Worm (Caenorhabditis elegans) whole organism, late embryonic: Measurements from ENCODE around the gene mog-5.

Source experiments
- ceh-22 ChIP-seq: sonication (generic microtip); optimal IDR thresholded peaks from 2 replicates; lab custom pipeline; 2017; ENCODE audit warnings: missing biosample characterization, missing genetic modification characterization
- ceh-31 ChIP-seq: sonication (generic microtip); optimal IDR thresholded peaks from 2 replicates; lab custom pipeline; 2016; ENCODE audit warnings: missing genetic modification characterization, missing compliant biosample characterization
- ceh-34 ChIP-seq: sonication (generic microtip); optimal IDR thresholded peaks from 2 replicates; lab custom pipeline; 2016; ENCODE audit warnings: mild to moderate bottlenecking, missing genetic modification characterization, missing compliant biosample characterization
- ceh-9 ChIP-seq: sonication (generic microtip); optimal IDR thresholded peaks from 2 replicates; lab custom pipeline; 2016; ENCODE audit warnings: mild to moderate bottlenecking, missing genetic modification characterization, inconsistent platforms, missing compliant biosample characterization
- dve-1 ChIP-seq: sonication (generic microtip); optimal IDR thresholded peaks from 2 replicates; lab custom pipeline; 2017; ENCODE audit warnings: antibody characterized with exemption, mild to moderate bottlenecking, missing genetic modification characterization, missing compliant biosample characterization
- elt-2 ChIP-seq: sonication (generic microtip); optimal IDR thresholded peaks from 2 replicates; lab custom pipeline; 2016; ENCODE audit warnings: missing genetic modification reagents, missing genetic modification characterization, missing compliant biosample characterization
- fkh-10 ChIP-seq: fragments of 150-350 bp; optimal IDR thresholded peaks from 2 replicates; lab custom pipeline; 2014; ENCODE audit warnings: missing biosample characterization, missing genetic modification reagents, missing genetic modification characterization
- lin-11 ChIP-seq: fragments of 200-800 bp; sonication (Bioruptor generic); optimal IDR thresholded peaks from 2 replicates; lab custom pipeline; 2018; ENCODE audit warnings: mild to moderate bottlenecking, missing genetic modification characterization, missing compliant biosample characterization
- nfya-1 ChIP-seq: sonication (generic microtip); optimal IDR thresholded peaks from 2 replicates; lab custom pipeline; 2017; ENCODE audit warnings: missing genetic modification characterization, mild to moderate bottlenecking, missing compliant biosample characterization, antibody characterized with exemption, moderate library complexity
- nhr-11 ChIP-seq: fragments of 150-350 bp; optimal IDR thresholded peaks from 2 replicates; lab custom pipeline; 2014; ENCODE audit warnings: missing biosample characterization, missing genetic modification characterization
- tbx-2 ChIP-seq: sonication (generic microtip); optimal IDR thresholded peaks from 2 replicates; lab custom pipeline; 2016; ENCODE audit warnings: missing genetic modification characterization, missing compliant biosample characterization
- tbx-7 ChIP-seq: sonication (generic microtip); optimal IDR thresholded peaks from 2 replicates; lab custom pipeline; 2016; ENCODE audit warnings: missing genotype, missing genetic modification characterization, missing compliant biosample characterization

DNA sequence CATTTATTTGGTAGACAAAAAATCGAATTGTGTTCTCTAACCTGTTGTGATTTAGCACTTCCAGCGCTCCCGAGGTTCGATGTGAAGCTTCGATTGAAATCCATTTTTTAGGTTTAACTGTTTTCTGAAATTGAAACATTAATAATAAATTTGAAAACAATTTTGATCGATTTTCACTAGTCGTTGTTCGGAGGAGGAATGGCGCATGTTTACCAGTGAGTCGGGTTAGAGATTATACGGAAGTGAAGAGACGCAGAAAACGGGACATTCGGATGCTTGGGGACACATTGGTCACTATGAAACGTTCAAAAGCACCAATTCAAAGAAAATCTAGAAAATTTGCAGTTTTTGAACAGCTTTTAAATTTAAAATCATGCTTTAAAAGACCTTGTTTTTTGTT is 559 bp upstream of the mog-5 start, which contains the start of gene fbxl-3:
- TF ChIP-seq nhr-11 (tag; lab: Kevin White, UChicago) (no peak), fkh-10 (GFP tag; lab: Kevin White, UChicago) (no peak), ceh-9 (tag; lab: Kevin White, UChicago) (no peak), ceh-34 (tag; lab: Kevin White, UChicago) (no peak), tbx-2 (tag; lab: Kevin White, UChicago) (no peak), ceh-22 (no peak), tbx-7 (tag; lab: Kevin White, UChicago) (no peak), ceh-31 (tag; lab: Kevin White, UChicago) (no peak), nfya-1 (no peak), dve-1 (tag; lab: Kevin White, UChicago) (no peak), elt-2 (tag; lab: Kevin White, UChicago) (no peak), lin-11 (tag; lab: Kevin White, UChicago) (no peak)
